Fruit fly (Drosophila melanogaster) whole organism: ENCODE data around the gene CG14818.

Experiments used
- CG8478 ChIP-seq: fragments of >200 bp; optimal IDR thresholded peaks from 2 replicates; lab custom pipeline; 2018; ENCODE audit warnings: inconsistent platforms
- pan ChIP-seq: fragments of >200 bp; optimal IDR thresholded peaks from 2 replicates; lab custom pipeline; 2017
- usp ChIP-seq: fragments of >200 bp; optimal IDR thresholded peaks from 2 replicates; lab custom pipeline; 2017; ENCODE audit warnings: missing biosample characterization, missing genetic modification characterization, mixed read lengths

- TF ChIP-seq pan (no peak), usp (no peak), CG8478 (lab: Kevin White, UChicago) (no peak)
Measured at dm6 chrX:1858867-1859266, 20.7 kb downstream of the CG14818 start, which contains the start of gene Lamtor5.
